Worm (Caenorhabditis elegans): ENCODE data around the gene T13C2.3.

The T13C2.3 gene

DNA sequence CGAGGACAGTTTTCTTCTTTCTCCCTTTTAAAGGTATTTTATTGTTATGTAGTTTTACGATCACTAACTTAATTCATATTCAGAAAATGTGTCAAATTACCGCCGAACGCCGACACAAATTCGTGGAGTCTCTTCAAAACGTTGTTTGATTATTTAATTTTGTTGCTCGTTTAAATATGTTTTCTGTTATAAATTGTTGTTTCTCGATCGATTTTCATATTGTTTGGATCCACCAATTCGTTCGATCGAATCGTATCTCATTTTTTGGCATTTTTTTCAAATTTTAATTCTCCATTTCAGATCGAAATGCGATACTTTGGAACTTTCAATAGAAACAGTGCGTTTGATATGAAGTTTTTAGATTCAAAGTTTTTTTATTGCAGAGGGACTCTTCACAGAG, 46.4 kb upstream of the T13C2.3 start, which contains the start of gene F41G3.6:
Gene F41G3.6 (plus strand): TSS at position 301 of the 400 bp plus-strand sequence.
- TF ChIP-seq egl-27 (tag; optimal IDR thresholded peaks at IDR 0.05) = no peak
- TF ChIP-seq zag-1 (tag; optimal IDR thresholded peaks at IDR 0.05) = no peak
- no peak for TF ChIP-seq elt-2 (tag; optimal IDR thresholded peaks at IDR 0.05)
- no peak for TF ChIP-seq daf-12 (tag; optimal IDR thresholded peaks at IDR 0.05)
- no peak for TF ChIP-seq ceh-9 (tag; optimal IDR thresholded peaks at IDR 0.05)
- no peak for TF ChIP-seq nhr-67 (tag; optimal IDR thresholded peaks at IDR 0.05)
- no peak for TF ChIP-seq egl-5 (tag; optimal IDR thresholded peaks at IDR 0.05)
- no peak for TF ChIP-seq nhr-28 (tag; optimal IDR thresholded peaks at IDR 0.05)
- TF ChIP-seq skn-1 (tag; optimal IDR thresholded peaks at IDR 0.05) = no peak
- TF ChIP-seq sea-2 (GFP tag; optimal IDR thresholded peaks at IDR 0.05) = no peak

DNA sequence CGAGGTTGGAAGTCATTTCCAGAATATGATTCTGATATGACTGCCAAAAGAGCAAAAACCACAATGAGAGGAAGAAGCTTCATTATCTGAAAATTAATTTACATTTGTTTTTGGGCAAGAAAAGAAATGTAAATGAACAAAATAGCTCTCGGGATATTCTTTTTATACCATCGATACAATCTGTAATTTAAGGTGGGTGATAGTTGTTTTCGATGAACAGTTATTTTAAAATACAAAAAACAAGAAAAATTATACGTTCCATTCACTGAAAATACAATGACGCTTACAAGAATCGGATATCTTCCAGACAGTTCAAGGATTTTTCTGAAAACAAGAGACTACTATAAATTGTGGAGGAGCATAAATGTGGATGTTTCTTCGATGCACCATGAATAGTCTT, 44.4 kb upstream of the T13C2.3 start, which contains the start of gene ins-15:
Gene ins-15 (minus strand): TSS at position 101 of the 400 bp plus-strand sequence.
- no peak for TF ChIP-seq ztf-4 (tag; optimal IDR thresholded peaks at IDR 0.05)
- TF ChIP-seq fkh-10 (GFP tag; optimal IDR thresholded peaks at IDR 0.05) = no peak
- TF ChIP-seq egl-27 (tag; optimal IDR thresholded peaks at IDR 0.05) = no peak
- no peak for TF ChIP-seq nfya-1 (tag; optimal IDR thresholded peaks at IDR 0.05; ENCODE audit: insufficient read depth)
- no peak for TF ChIP-seq pqm-1 (tag; optimal IDR thresholded peaks at IDR 0.05)
- no peak for TF ChIP-seq nhr-43 (tag; optimal IDR thresholded peaks at IDR 0.05; ENCODE audit: poor library complexity, severe bottlenecking)
- no peak for TF ChIP-seq nhr-25 (tag; optimal IDR thresholded peaks at IDR 0.05)
- TF ChIP-seq mml-1 (tag; optimal IDR thresholded peaks at IDR 0.05) = no peak
- no peak for TF ChIP-seq lin-15B (tag; optimal IDR thresholded peaks at IDR 0.05)
- TF ChIP-seq nhr-76 (tag; optimal IDR thresholded peaks at IDR 0.05) = no peak
- no peak for TF ChIP-seq tbx-2 (tag; optimal IDR thresholded peaks at IDR 0.05)
- TF ChIP-seq nhr-11 (tag; optimal IDR thresholded peaks at IDR 0.05) = no peak
- no peak for TF ChIP-seq mdl-1 (tag; optimal IDR thresholded peaks at IDR 0.05)
- no peak for TF ChIP-seq egl-5 (tag; optimal IDR thresholded peaks at IDR 0.05)
- TF ChIP-seq ztf-11 (tag; optimal IDR thresholded peaks at IDR 0.05) = no peak

DNA sequence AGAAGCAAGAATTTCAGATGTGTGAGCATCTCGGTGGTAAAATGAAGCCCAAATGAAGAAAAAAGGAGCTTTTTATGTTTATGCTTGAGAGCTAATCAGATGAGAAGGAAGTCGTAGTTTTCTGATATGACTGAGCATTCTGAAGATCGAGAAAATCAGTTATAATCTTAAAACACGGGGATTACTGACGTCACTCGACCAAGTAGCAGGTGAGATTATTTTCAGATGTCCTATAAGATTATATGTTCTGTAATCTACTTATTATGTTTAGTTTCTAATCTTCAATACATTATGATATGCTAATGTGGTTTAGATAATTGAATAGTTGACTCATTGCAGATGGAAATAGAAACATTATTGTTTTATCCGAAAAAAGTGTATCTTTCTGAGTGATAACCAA, 43.3 kb upstream of the T13C2.3 start, which contains the start of gene ins-14:
Gene ins-14 (minus strand): TSS at position 32 of the 400 bp plus-strand sequence.
- no peak for TF ChIP-seq fos-1 (tag; optimal IDR thresholded peaks at IDR 0.05)
- TF ChIP-seq ZK546.5 (tag; optimal IDR thresholded peaks at IDR 0.05) = no peak
- no peak for TF ChIP-seq sea-2 (GFP tag; optimal IDR thresholded peaks at IDR 0.05)
- TF ChIP-seq nhr-25 (tag; optimal IDR thresholded peaks at IDR 0.05) = no peak
- TF ChIP-seq hmg-11 (tag; optimal IDR thresholded peaks at IDR 0.05) = no peak
- no peak for TF ChIP-seq jun-1 (tag; optimal IDR thresholded peaks at IDR 0.05)
- no peak for TF ChIP-seq elt-1 (tag; optimal IDR thresholded peaks at IDR 0.05)
- no peak for TF ChIP-seq R02D3.7 (tag; optimal IDR thresholded peaks at IDR 0.05)
- no peak for TF ChIP-seq ztf-11 (tag; optimal IDR thresholded peaks at IDR 0.05)
- no peak for TF ChIP-seq fkh-2 (tag; optimal IDR thresholded peaks at IDR 0.05)
- no peak for TF ChIP-seq zag-1 (tag; optimal IDR thresholded peaks at IDR 0.05)
- no peak for TF ChIP-seq ceh-16 (tag; optimal IDR thresholded peaks at IDR 0.05)
- no peak for TF ChIP-seq nhr-43 (tag; optimal IDR thresholded peaks at IDR 0.05; ENCODE audit: poor library complexity, severe bottlenecking)
- TF ChIP-seq egl-5 (tag; optimal IDR thresholded peaks at IDR 0.05) = no peak
- no peak for TF ChIP-seq nhr-76 (tag; optimal IDR thresholded peaks at IDR 0.05)

DNA sequence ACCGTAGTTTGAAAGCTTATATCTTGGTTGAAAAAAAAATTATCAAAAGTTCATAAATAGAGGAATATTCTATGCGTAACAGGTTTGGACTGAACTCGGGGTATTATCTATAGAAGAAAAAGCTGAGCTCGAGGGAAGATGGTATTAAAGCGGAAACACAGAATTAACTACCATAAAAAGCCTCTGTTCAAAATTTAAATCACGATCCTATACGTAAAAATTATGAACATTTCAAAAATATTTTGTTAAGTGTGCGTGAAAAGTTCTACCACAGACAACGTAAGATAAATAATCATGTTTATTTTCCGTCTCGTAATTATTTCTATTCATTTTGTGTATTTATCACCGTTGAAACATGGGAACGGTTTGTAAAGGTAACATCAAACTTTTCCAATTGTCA, 42.6 kb upstream of the T13C2.3 start, which contains the start of gene F41G3.5:
Gene F41G3.5 (plus strand): TSS at position 301 of the 400 bp plus-strand sequence.
- TF ChIP-seq lsy-12 (tag; optimal IDR thresholded peaks at IDR 0.05) = no peak
- TF ChIP-seq egl-5 (tag; optimal IDR thresholded peaks at IDR 0.05) = no peak
- TF ChIP-seq elt-3 (tag; optimal IDR thresholded peaks at IDR 0.05) = no peak
- TF ChIP-seq ZK546.5 (tag; optimal IDR thresholded peaks at IDR 0.05) = no peak
- no peak for TF ChIP-seq daf-12 (tag; optimal IDR thresholded peaks at IDR 0.05)
- no peak for TF ChIP-seq aly-2 (tag; optimal IDR thresholded peaks at IDR 0.05)
- no peak for TF ChIP-seq hmg-11 (tag; optimal IDR thresholded peaks at IDR 0.05)
- no peak for TF ChIP-seq fkh-2 (tag; optimal IDR thresholded peaks at IDR 0.05)
- TF ChIP-seq nhr-76 (tag; optimal IDR thresholded peaks at IDR 0.05) = no peak

DNA sequence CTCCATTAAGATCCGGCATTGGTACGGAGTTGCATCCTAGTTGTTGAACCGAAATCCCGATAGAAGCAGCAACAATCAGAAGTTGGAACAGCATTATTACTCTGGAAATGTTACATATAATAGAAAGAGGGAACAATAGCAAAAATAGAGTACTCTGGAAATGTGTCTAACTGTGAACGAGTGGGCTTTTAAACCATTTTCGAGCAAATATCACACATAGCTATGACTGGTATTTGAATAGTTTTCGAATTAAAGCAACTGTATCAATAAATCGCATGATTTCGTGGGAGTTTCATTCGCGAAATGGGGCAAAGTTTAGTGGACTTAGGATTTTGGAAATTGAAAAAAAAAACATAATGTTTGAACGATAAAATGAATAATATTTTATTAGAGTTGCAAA, 39.6 kb upstream of the T13C2.3 start, which contains the start of gene F41G3.10:
Gene F41G3.10 (minus strand): TSS at position 101 of the 400 bp plus-strand sequence.
- TF ChIP-seq nhr-23 (tag; optimal IDR thresholded peaks at IDR 0.05) (no peak), mml-1 (tag; optimal IDR thresholded peaks at IDR 0.05) (no peak), nhr-67 (tag; optimal IDR thresholded peaks at IDR 0.05) (no peak), R02D3.7 (tag; optimal IDR thresholded peaks at IDR 0.05) (no peak), nhr-76 (tag; optimal IDR thresholded peaks at IDR 0.05) (no peak), ztf-11 (tag; optimal IDR thresholded peaks at IDR 0.05) (no peak), lin-15B (tag; optimal IDR thresholded peaks at IDR 0.05) (no peak), nhr-77 (tag; optimal IDR thresholded peaks at IDR 0.05) (no peak), nhr-25 (tag; optimal IDR thresholded peaks at IDR 0.05) (no peak), ceh-82 (tag; optimal IDR thresholded peaks at IDR 0.05) (no peak), unc-39 (tag; optimal IDR thresholded peaks at IDR 0.05) (no peak), egl-5 (tag; optimal IDR thresholded peaks at IDR 0.05) (no peak), hmg-11 (tag; optimal IDR thresholded peaks at IDR 0.05) (no peak), elt-2 (tag; optimal IDR thresholded peaks at IDR 0.05) (no peak), nhr-43 (tag; optimal IDR thresholded peaks at IDR 0.05; ENCODE audit: poor library complexity, severe bottlenecking) (no peak), nhr-28 (tag; optimal IDR thresholded peaks at IDR 0.05) (no peak), skn-1 (tag; optimal IDR thresholded peaks at IDR 0.05) (no peak), nfya-1 (tag; optimal IDR thresholded peaks at IDR 0.05; ENCODE audit: insufficient read depth) (no peak), elt-3 (tag; optimal IDR thresholded peaks at IDR 0.05) (no peak), daf-12 (tag; optimal IDR thresholded peaks at IDR 0.05) (no peak)

All from whole organism, L3 larva.